Worm (Caenorhabditis elegans) whole organism, mixed stage, embryonic: Measurements from ENCODE around the gene Y75B8A.63.

Experiments
- M03D4.4 ChIP-seq: sonication (generic microtip); optimal IDR thresholded peaks from 2 replicates; lab custom pipeline; 2017; ENCODE audit warnings: mild to moderate bottlenecking, missing genetic modification characterization, missing compliant biosample characterization
- ces-1 ChIP-seq: fragments of 150-350 bp; optimal IDR thresholded peaks from 2 replicates; lab custom pipeline; 2014; ENCODE audit warnings: missing biosample characterization, missing genetic modification reagents, missing genetic modification characterization
- elt-3 ChIP-seq: fragments of 150-350 bp; optimal IDR thresholded peaks from 2 replicates; lab custom pipeline; 2014; ENCODE audit warnings: missing biosample characterization, missing genetic modification characterization
- mls-2 ChIP-seq: sonication (generic microtip); optimal IDR thresholded peaks from 2 replicates; lab custom pipeline; 2016; ENCODE audit warnings: mild to moderate bottlenecking, missing genetic modification characterization, moderate library complexity, missing compliant biosample characterization
- nhr-12 ChIP-seq: fragments of 150-350 bp; optimal IDR thresholded peaks from 2 replicates; lab custom pipeline; 2014; ENCODE audit warnings: missing biosample characterization, missing genetic modification characterization
- nhr-237 ChIP-seq: fragments of 150-350 bp; optimal IDR thresholded peaks from 2 replicates; lab custom pipeline; 2014; ENCODE audit warnings: missing biosample characterization, missing genetic modification characterization
- pha-4 ChIP-seq: fragments of 150-350 bp; optimal IDR thresholded peaks from 2 replicates; lab custom pipeline; 2018; ENCODE audit warnings: missing biosample characterization, missing genetic modification reagents, missing genetic modification characterization
- snpc-4 ChIP-seq: fragments of 150-350 bp; optimal IDR thresholded peaks from 2 replicates; lab custom pipeline; 2014; ENCODE audit warnings: missing biosample characterization, missing genetic modification characterization
- unc-39 ChIP-seq: fragments of 150-350 bp; optimal IDR thresholded peaks from 2 replicates; lab custom pipeline; 2014; ENCODE audit warnings: missing biosample characterization, missing genetic modification characterization
- ztf-11 ChIP-seq: fragments of 150-350 bp; optimal IDR thresholded peaks from 2 replicates; lab custom pipeline; 2014; ENCODE audit warnings: missing biosample characterization, missing genetic modification characterization

DNA sequence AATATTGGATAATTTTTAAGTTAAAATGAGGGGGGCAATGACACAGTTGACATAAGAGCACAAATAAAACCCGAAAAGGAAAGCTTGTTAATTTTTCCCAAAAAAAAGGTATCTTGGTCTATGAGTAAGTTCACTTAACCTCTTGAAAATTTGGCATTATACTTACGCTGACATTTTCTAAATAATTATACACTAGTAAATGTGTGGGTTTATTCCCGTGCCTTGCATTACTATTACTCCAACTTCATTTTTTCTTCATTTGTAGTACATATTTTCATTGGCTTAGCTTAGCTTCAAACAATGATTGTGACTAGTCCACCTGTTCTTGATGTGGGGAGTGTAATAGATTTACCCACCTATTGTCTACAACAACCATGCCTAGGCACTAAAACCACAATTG lies 31.5 kb downstream of the Y75B8A.63 start, which contains the start of gene Y75B8A.34:
- no peak for TF ChIP-seq snpc-4
- TF ChIP-seq unc-39 (tag; lab: Kevin White, UChicago) = no peak
- TF ChIP-seq nhr-12 = no peak
- no peak for TF ChIP-seq M03D4.4 (tag; lab: Kevin White, UChicago)
- no peak for TF ChIP-seq ces-1
- no peak for TF ChIP-seq elt-3 (tag; lab: Kevin White, UChicago)
- no peak for TF ChIP-seq mls-2 (tag; lab: Kevin White, UChicago)
- TF ChIP-seq nhr-237 (tag; lab: Kevin White, UChicago) = no peak
- no peak for TF ChIP-seq pha-4
- TF ChIP-seq ztf-11 (tag; lab: Kevin White, UChicago) = no peak
